Worm (Caenorhabditis elegans) whole organism, young adult: ENCODE results near the gene C16C10.8.

Experiments
- D2030.7 ChIP-seq: fragments of 200-800 bp; sonication (Bioruptor generic); IDR thresholded peaks from 2 replicates; pipeline ENCODE4 v1.3.6; 2022; ENCODE audit warnings: missing genetic modification reagents, missing genetic modification characterization, missing compliant biosample characterization
- F10E7.11 ChIP-seq: sonication (generic microtip); optimal IDR thresholded peaks from 2 replicates; lab custom pipeline; 2017; ENCODE audit warnings: mild to moderate bottlenecking, missing genetic modification characterization, moderate library complexity, missing compliant biosample characterization
- F55B11.4 ChIP-seq: sonication (generic microtip); optimal IDR thresholded peaks from 2 replicates; lab custom pipeline; 2016; ENCODE audit warnings: missing compliant biosample characterization, missing genetic modification characterization, borderline replicate concordance; ENCODE audit not compliant: insufficient read depth
- T07F8.4 ChIP-seq: sonication (generic microtip); optimal IDR thresholded peaks from 2 replicates; lab custom pipeline; 2016; ENCODE audit warnings: mild to moderate bottlenecking, missing genetic modification characterization, moderate library complexity, missing compliant biosample characterization
- Y67H2A.10 ChIP-seq: fragments of 200-800 bp; sonication (Bioruptor generic); conservative IDR thresholded peaks from 2 replicates; pipeline ENCODE4 v1.3.6; 2022; ENCODE audit warnings: missing genetic modification reagents, missing genetic modification characterization, missing compliant biosample characterization
- Y79H2A.3 ChIP-seq: fragments of 200-800 bp; sonication (Bioruptor generic); conservative IDR thresholded peaks from 2 replicates; pipeline ENCODE4 v1.3.6; 2022; ENCODE audit warnings: missing genetic modification reagents, missing genetic modification characterization, missing compliant biosample characterization
- aptf-3 ChIP-seq: fragments of 200-800 bp; sonication (Bioruptor generic); IDR thresholded peaks from 2 replicates; pipeline ENCODE4 v1.3.6; 2022; ENCODE audit warnings: missing genetic modification characterization, missing compliant biosample characterization
- atf-7 ChIP-seq: sonication (generic microtip); optimal IDR thresholded peaks from 2 replicates; lab custom pipeline; 2017; ENCODE audit warnings: mild to moderate bottlenecking, missing genetic modification characterization, missing compliant biosample characterization
- athp-1 ChIP-seq: sonication (generic microtip); optimal IDR thresholded peaks from 2 replicates; lab custom pipeline; 2017; ENCODE audit warnings: mild to moderate bottlenecking, missing genetic modification characterization, missing compliant biosample characterization
- attf-6 ChIP-seq: fragments of 200-800 bp; sonication (Bioruptor generic); IDR thresholded peaks from 2 replicates; pipeline ENCODE4 v1.3.6; 2022; ENCODE audit warnings: missing genetic modification reagents, missing genetic modification characterization, missing compliant biosample characterization
- cebp-1 ChIP-seq, 2 experiments: fragments of 200-800 bp in 1 of 2; sonication (Bioruptor generic) in 1 of 2; sonication (generic microtip) in 1 of 2; IDR thresholded peaks in 1 of 2; optimal IDR thresholded peaks in 1 of 2; 2 replicates each; pipeline versions ENCODE4 v1.3.6 to Lab custom; 2017 to 2022; ENCODE audit warnings: missing compliant biosample characterization in 2 of 2, missing genetic modification characterization in 2 of 2, mild to moderate bottlenecking in 1 of 2, missing genetic modification reagents in 1 of 2, moderate library complexity in 1 of 2
- cebp-2 ChIP-seq: fragments of 200-800 bp; sonication (Bioruptor generic); IDR thresholded peaks from 2 replicates; pipeline ENCODE4 v1.3.6; 2022; ENCODE audit warnings: missing genetic modification characterization, missing compliant biosample characterization
- ceh-100 ChIP-seq: fragments of 200-800 bp; sonication (Bioruptor generic); IDR thresholded peaks from 2 replicates; pipeline ENCODE4 v1.3.6; 2022; ENCODE audit warnings: missing genetic modification reagents, missing genetic modification characterization, missing compliant biosample characterization
- ceh-27 ChIP-seq: fragments of 200-800 bp; sonication (Bioruptor generic); optimal IDR thresholded peaks from 2 replicates; lab custom pipeline; 2018; ENCODE audit warnings: mild to moderate bottlenecking, missing genetic modification characterization, moderate library complexity, missing compliant biosample characterization
- ceh-79 ChIP-seq: sonication (generic microtip); optimal IDR thresholded peaks from 2 replicates; lab custom pipeline; 2017; ENCODE audit warnings: mild to moderate bottlenecking, missing genetic modification characterization, missing compliant biosample characterization
- chd-7 ChIP-seq: sonication (generic microtip); optimal IDR thresholded peaks from 2 replicates; lab custom pipeline; 2016; ENCODE audit warnings: mild to moderate bottlenecking, missing genetic modification characterization, moderate library complexity, missing compliant biosample characterization
- die-1 ChIP-seq: sonication (generic microtip); optimal IDR thresholded peaks from 2 replicates; lab custom pipeline; 2016; ENCODE audit warnings: missing genotype, mild to moderate bottlenecking, missing genetic modification characterization, missing compliant biosample characterization
- dox-1 ChIP-seq: fragments of 200-800 bp; sonication (Bioruptor generic); IDR thresholded peaks from 2 replicates; pipeline ENCODE4 v1.3.6; 2022; ENCODE audit warnings: missing genetic modification reagents, missing genetic modification characterization, missing compliant biosample characterization
- ets-4 ChIP-seq: fragments of 200-800 bp; sonication (Bioruptor generic); optimal IDR thresholded peaks from 2 replicates; lab custom pipeline; 2018; ENCODE audit warnings: mild to moderate bottlenecking, missing genetic modification characterization, missing compliant biosample characterization
- fkh-3 ChIP-seq: sonication (generic microtip); optimal IDR thresholded peaks from 2 replicates; lab custom pipeline; 2016; ENCODE audit warnings: mild to moderate bottlenecking, missing genetic modification characterization, missing compliant biosample characterization
- gei-17 ChIP-seq: fragments of 200-800 bp; sonication (Bioruptor generic); optimal IDR thresholded peaks from 2 replicates; lab custom pipeline; 2018; ENCODE audit warnings: mild to moderate bottlenecking, missing genetic modification characterization, missing compliant biosample characterization
- him-1 ChIP-seq: sonication (generic microtip); optimal IDR thresholded peaks from 2 replicates; lab custom pipeline; 2016; ENCODE audit warnings: missing genotype, missing genetic modification reagents, missing genetic modification characterization, missing compliant biosample characterization
- hlh-26 ChIP-seq: fragments of 200-800 bp; sonication (Bioruptor generic); conservative IDR thresholded peaks from 2 replicates; pipeline ENCODE4 v1.3.6; 2022; ENCODE audit warnings: missing genetic modification reagents, missing genetic modification characterization, missing compliant biosample characterization
- hrde-1 ChIP-seq: sonication (generic microtip); optimal IDR thresholded peaks from 2 replicates; lab custom pipeline; 2016; ENCODE audit warnings: missing genetic modification characterization, mild to moderate bottlenecking, missing compliant biosample characterization, moderate library complexity, missing genotype, missing genetic modification reagents, borderline replicate concordance
- hsf-1 ChIP-seq: fragments of 200-800 bp; sonication (Bioruptor generic); IDR thresholded peaks from 2 replicates; pipeline ENCODE4 v1.3.6; 2022; ENCODE audit warnings: missing genetic modification reagents, missing genetic modification characterization, missing compliant biosample characterization
- let-607 ChIP-seq, 2 experiments: fragments of 200-800 bp in 1 of 2; sonication (Bioruptor generic) in 1 of 2; sonication (generic microtip) in 1 of 2; optimal IDR thresholded peaks; 2 replicates each; lab custom pipeline; 2016 to 2018; ENCODE audit warnings: mild to moderate bottlenecking in 2 of 2, missing compliant biosample characterization in 2 of 2, missing genetic modification characterization in 2 of 2, moderate library complexity in 2 of 2, missing genotype in 1 of 2
- lin-54 ChIP-seq: fragments of 200-800 bp; sonication (Bioruptor generic); optimal IDR thresholded peaks from 2 replicates; lab custom pipeline; 2018; ENCODE audit warnings: mild to moderate bottlenecking, missing genetic modification characterization, missing compliant biosample characterization
- lsl-1 ChIP-seq: fragments of 200-800 bp; sonication (Bioruptor generic); optimal IDR thresholded peaks from 2 replicates; lab custom pipeline; 2018; ENCODE audit warnings: mild to moderate bottlenecking, missing genetic modification characterization, moderate library complexity, missing compliant biosample characterization
- madf-3 ChIP-seq: fragments of 200-800 bp; sonication (Bioruptor generic); IDR thresholded peaks from 2 replicates; pipeline ENCODE4 v1.3.6; 2022; ENCODE audit warnings: missing genetic modification reagents, missing genetic modification characterization, missing compliant biosample characterization
- madf-6 ChIP-seq: fragments of 200-800 bp; sonication (Bioruptor generic); IDR thresholded peaks from 2 replicates; pipeline ENCODE4 v1.3.6; 2022; ENCODE audit warnings: missing genetic modification reagents, missing genetic modification characterization, missing compliant biosample characterization
- mes-4 ChIP-seq: sonication (generic microtip); optimal IDR thresholded peaks from 2 replicates; lab custom pipeline; 2016; ENCODE audit warnings: missing genotype, missing genetic modification characterization, missing compliant biosample characterization
- nfya-2 ChIP-seq: fragments of 200-800 bp; sonication (Bioruptor generic); IDR thresholded peaks from 2 replicates; pipeline ENCODE4 v1.3.6; 2022; ENCODE audit warnings: missing genetic modification reagents, missing genetic modification characterization, missing compliant biosample characterization
- nhr-120 ChIP-seq: fragments of 200-800 bp; sonication (Bioruptor generic); IDR thresholded peaks from 2 replicates; pipeline ENCODE4 v1.3.6; 2022; ENCODE audit warnings: missing genetic modification characterization, missing compliant biosample characterization
- pbrm-1 ChIP-seq: fragments of 200-800 bp; sonication (Bioruptor generic); IDR thresholded peaks from 2 replicates; pipeline ENCODE4 v1.3.6; 2022; ENCODE audit warnings: missing genetic modification reagents, missing genetic modification characterization, missing compliant biosample characterization
- rcor-1 ChIP-seq: fragments of 200-800 bp; sonication (Bioruptor generic); IDR thresholded peaks from 2 replicates; pipeline ENCODE4 v1.3.6; 2022; ENCODE audit warnings: missing genetic modification reagents, missing genetic modification characterization, missing compliant biosample characterization
- repo-1 ChIP-seq: sonication (generic microtip); optimal IDR thresholded peaks from 2 replicates; lab custom pipeline; 2017; ENCODE audit warnings: mild to moderate bottlenecking, missing genetic modification characterization, missing compliant biosample characterization
- rpc-1 ChIP-seq, 2 experiments: fragments of 150-350 bp in 1 of 2; sonication (generic microtip) in 1 of 2; optimal IDR thresholded peaks; 2 replicates each; lab custom pipeline; 2014 to 2018; ENCODE audit warnings: missing biosample characterization in 1 of 2, missing genetic modification characterization in 1 of 2, missing genetic modification reagents in 1 of 2, missing genotype in 1 of 2
- snpc-1.1 ChIP-seq: sonication (generic microtip); optimal IDR thresholded peaks from 2 replicates; lab custom pipeline; 2017; ENCODE audit warnings: missing genetic modification characterization, mild to moderate bottlenecking, missing compliant biosample characterization, antibody characterized with exemption, moderate library complexity, missing genotype, missing genetic modification reagents; ENCODE audit not compliant: insufficient read depth
- snpc-4 ChIP-seq, 5 experiments: fragments of 150-350 bp in 1 of 5; sonication (generic microtip) in 4 of 5; optimal IDR thresholded peaks; 2 replicates each; lab custom pipeline; 2014 to 2018; ENCODE audit warnings: missing genetic modification characterization in 5 of 5, missing biosample characterization in 3 of 5, antibody characterized with exemption in 2 of 5, mild to moderate bottlenecking in 2 of 5, missing compliant biosample characterization in 2 of 5, missing genotype in 2 of 5, moderate library complexity in 2 of 5, missing genetic modification reagents in 1 of 5
- somi-1 ChIP-seq: fragments of 200-800 bp; sonication (Bioruptor generic); optimal IDR thresholded peaks from 2 replicates; lab custom pipeline; 2018; ENCODE audit warnings: mild to moderate bottlenecking, missing genetic modification characterization, missing compliant biosample characterization
- tbp1 ChIP-seq: fragments of 200-800 bp; sonication (Bioruptor generic); optimal IDR thresholded peaks from 2 replicates; lab custom pipeline; 2018; ENCODE audit warnings: mild to moderate bottlenecking, missing genetic modification characterization, missing compliant biosample characterization
- tlf-1 ChIP-seq: fragments of 200-800 bp; sonication (Bioruptor generic); optimal IDR thresholded peaks from 2 replicates; lab custom pipeline; 2018; ENCODE audit warnings: mild to moderate bottlenecking, missing genetic modification characterization, missing compliant biosample characterization
- unc-130 ChIP-seq: sonication (generic microtip); optimal IDR thresholded peaks from 2 replicates; lab custom pipeline; 2016; ENCODE audit warnings: missing genetic modification reagents, missing genetic modification characterization, missing compliant biosample characterization
- xnd-1 ChIP-seq: sonication (generic microtip); optimal IDR thresholded peaks from 2 replicates; lab custom pipeline; 2016; ENCODE audit warnings: missing genotype, missing genetic modification reagents, missing genetic modification characterization, missing compliant biosample characterization
- zim-3 ChIP-seq: sonication (generic microtip); optimal IDR thresholded peaks from 2 replicates; lab custom pipeline; 2017; ENCODE audit warnings: mild to moderate bottlenecking, missing genetic modification characterization, moderate library complexity, missing compliant biosample characterization
- ztf-18 ChIP-seq: sonication (generic microtip); optimal IDR thresholded peaks from 2 replicates; lab custom pipeline; 2016; ENCODE audit warnings: missing genotype, mild to moderate bottlenecking, missing genetic modification characterization, missing compliant biosample characterization

The C16C10.8 gene

DNA sequence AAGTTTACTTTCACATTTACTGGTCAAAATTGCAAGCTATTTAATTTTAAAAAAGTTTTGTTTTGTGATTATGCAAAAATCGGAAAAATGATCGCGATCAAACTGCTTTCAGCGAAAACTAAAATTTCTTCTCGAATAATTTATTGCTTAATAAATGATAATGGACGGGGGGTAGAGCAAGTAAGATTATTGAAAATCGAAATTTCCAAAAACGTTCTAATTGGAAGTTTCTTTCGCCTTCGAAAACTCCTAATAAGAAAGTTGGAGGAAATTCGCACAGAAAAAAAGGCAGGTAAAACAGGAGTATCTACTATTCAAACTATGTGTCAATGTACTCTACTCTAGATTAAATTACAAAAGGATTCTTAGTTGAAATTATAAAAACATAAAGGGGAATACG, 8.2 kb upstream of the C16C10.8 start:
- TF ChIP-seq ets-4 (GFP tag; lab: Kevin White, UChicago) (no peak), ztf-18 (tag; lab: Kevin White, UChicago) (no peak), atf-7 (tag; lab: Kevin White, UChicago) (peak; percentile 68), repo-1 (tag; lab: Kevin White, UChicago) (peak; percentile 82), pbrm-1 (GFP tag; lab: Robert Waterston, UW) (0 out of 2 replicates have a peak, but pooled peaks have one; percentile 36), snpc-4 (GFP tag; optimal IDR thresholded peaks at IDR 0.05; lab: Kevin White, UChicago) (no peak), snpc-4 (tag; optimal IDR thresholded peaks at IDR 0.05; lab: Kevin White, UChicago) (peak in 3 of 4 experiments; percentile 9 to 49 (median 48)), hlh-26 (GFP tag; lab: Robert Waterston, UW) (no peak), ceh-27 (no peak), mes-4 (tag; lab: Kevin White, UChicago) (peak; percentile 83), hsf-1 (GFP tag; lab: Robert Waterston, UW) (peak; percentile 77), lin-54 (GFP tag; lab: Kevin White, UChicago) (peak; percentile 52), nhr-120 (GFP tag; lab: Robert Waterston, UW) (no peak), Y79H2A.3 (0 out of 2 replicates have a peak, but pooled peaks have one; percentile 44), madf-6 (GFP tag; lab: Robert Waterston, UW) (peak; percentile 68), D2030.7 (GFP tag; lab: Robert Waterston, UW) (peak; percentile 63), aptf-3 (GFP tag; lab: Robert Waterston, UW) (peak; percentile 76; the same call in 1 of the 2 replicates), him-1 (tag; lab: Kevin White, UChicago) (peak; percentile 63), ceh-100 (GFP tag; lab: Robert Waterston, UW) (peak; percentile 32; the same call in 1 of the 2 replicates), Y67H2A.10 (GFP tag; lab: Robert Waterston, UW) (no peak), chd-7 (tag; lab: Kevin White, UChicago) (peak; percentile 42), F55B11.4 (tag; lab: Kevin White, UChicago) (no peak), gei-17 (GFP tag; lab: Kevin White, UChicago) (no peak), T07F8.4 (tag; lab: Kevin White, UChicago) (no peak), lsl-1 (GFP tag; lab: Kevin White, UChicago) (peak; percentile 41), cebp-1 (GFP tag; IDR thresholded peaks at IDR 0.05; lab: Robert Waterston, UW) (no peak), cebp-1 (tag; optimal IDR thresholded peaks at IDR 0.05; lab: Kevin White, UChicago) (peak; percentile 41), attf-6 (GFP tag; lab: Robert Waterston, UW) (0 out of 2 replicates have a peak, but pooled peaks have one; percentile 29), ceh-79 (peak; percentile 69), unc-130 (GFP tag; lab: Kevin White, UChicago) (peak; percentile 69), hrde-1 (tag; lab: Kevin White, UChicago) (peak; percentile 92), rcor-1 (GFP tag; lab: Robert Waterston, UW) (no peak), xnd-1 (tag; lab: Kevin White, UChicago) (peak; percentile 52), zim-3 (tag; lab: Kevin White, UChicago) (peak; percentile 63), cebp-2 (GFP tag; lab: Robert Waterston, UW) (peak; percentile 61; the same call in 1 of the 2 replicates), madf-3 (GFP tag; lab: Robert Waterston, UW) (peak; percentile 85), dox-1 (peak; percentile 3; the same call in 1 of the 2 replicates), athp-1 (tag; lab: Kevin White, UChicago) (peak; percentile 88), fkh-3 (tag; lab: Kevin White, UChicago) (peak; percentile 54), nfya-2 (GFP tag; lab: Robert Waterston, UW) (peak; percentile 83; the same call in 1 of the 2 replicates), snpc-1.1 (tag; lab: Kevin White, UChicago) (peak; percentile 63), F10E7.11 (peak; percentile 79), die-1 (peak; percentile 54), tbp1 (GFP tag; lab: Kevin White, UChicago) (peak; percentile 47), let-607 (tag; optimal IDR thresholded peaks at IDR 0.05; lab: Kevin White, UChicago) (peak in 1 of 2 experiments; percentile 11), tlf-1 (GFP tag; lab: Kevin White, UChicago) (peak; percentile 72), somi-1 (GFP tag; lab: Kevin White, UChicago) (no peak), rpc-1 (optimal IDR thresholded peaks at IDR 0.05; lab: Kevin White, UChicago) (no peak), rpc-1 (tag; optimal IDR thresholded peaks at IDR 0.05; lab: Kevin White, UChicago) (peak; percentile 7)
